Worm (Caenorhabditis elegans) whole organism, L4 larva: Measurements from ENCODE around the gene W03C9.6.

ENCODE experiments used
- D1046.2 ChIP-seq: fragments of 200-800 bp; sonication (Bioruptor generic); IDR thresholded peaks from 2 replicates; pipeline ENCODE4 v1.3.6; 2022; ENCODE audit warnings: missing genetic modification characterization, missing compliant biosample characterization
- F26F4.8 ChIP-seq: fragments of 200-800 bp; sonication (Bioruptor generic); conservative IDR thresholded peaks from 2 replicates; pipeline ENCODE4 v1.3.6; 2022; ENCODE audit warnings: missing genetic modification characterization, missing compliant biosample characterization
- F37D6.2 ChIP-seq: sonication (generic microtip); optimal IDR thresholded peaks from 2 replicates; lab custom pipeline; 2016; ENCODE audit warnings: mild to moderate bottlenecking, missing genetic modification characterization, missing compliant biosample characterization
- F44E2.7 ChIP-seq: fragments of 200-800 bp; sonication (Bioruptor generic); IDR thresholded peaks from 2 replicates; pipeline ENCODE4 v2.1.2; 2022; ENCODE audit warnings: missing genetic modification characterization, missing compliant biosample characterization
- R02D3.7 ChIP-seq: fragments of 150-350 bp; sonication (generic microtip); optimal IDR thresholded peaks from 3 replicates; lab custom pipeline; 2014; ENCODE audit warnings: missing biosample characterization, missing genetic modification characterization
- T20F7.1 ChIP-seq: fragments of 200-800 bp; sonication (Bioruptor generic); optimal IDR thresholded peaks from 2 replicates; lab custom pipeline; 2018; ENCODE audit warnings: mild to moderate bottlenecking, missing genetic modification characterization, missing compliant biosample characterization
- Y5F2A.4 ChIP-seq: fragments of 200-800 bp; sonication (Bioruptor generic); optimal IDR thresholded peaks from 2 replicates; lab custom pipeline; 2018; ENCODE audit warnings: mild to moderate bottlenecking, missing genetic modification characterization, missing compliant biosample characterization
- Y75B8A.6 ChIP-seq: fragments of 200-800 bp; sonication (Bioruptor generic); IDR thresholded peaks from 2 replicates; pipeline ENCODE4 v1.3.6; 2022; ENCODE audit warnings: missing genetic modification reagents, missing genetic modification characterization, missing compliant biosample characterization
- ZK337.2 ChIP-seq: fragments of 200-800 bp; sonication (Bioruptor generic); IDR thresholded peaks from 2 replicates; pipeline ENCODE4 v1.3.6; 2022; ENCODE audit warnings: missing genetic modification reagents, missing genetic modification characterization, missing compliant biosample characterization
- aha-1 ChIP-seq: fragments of 150-350 bp; peaks from one replicate; lab custom pipeline; 2014; ENCODE audit warnings: missing biosample characterization, missing genetic modification characterization
- aly-2 ChIP-seq: sonication (generic microtip); optimal IDR thresholded peaks from 2 replicates; lab custom pipeline; 2018; ENCODE audit warnings: missing biosample characterization, missing genetic modification characterization
- ama-1 ChIP-seq: fragments of 150-350 bp; optimal IDR thresholded peaks from 2 replicates; lab custom pipeline; 2014; ENCODE audit warnings: inconsistent platforms, mixed read lengths
- arid-1 ChIP-seq: fragments of 200-800 bp; sonication (Bioruptor generic); conservative IDR thresholded peaks from 2 replicates; pipeline ENCODE4 v1.3.6; 2022; ENCODE audit warnings: missing genetic modification reagents, missing genetic modification characterization, missing compliant biosample characterization
- ceh-20 ChIP-seq: fragments of 200-800 bp; sonication (Bioruptor generic); IDR thresholded peaks from 2 replicates; pipeline ENCODE4 v1.3.6; 2022; ENCODE audit warnings: missing genetic modification reagents, missing genetic modification characterization, missing compliant biosample characterization
- ceh-32 ChIP-seq: sonication (generic microtip); optimal IDR thresholded peaks from 2 replicates; lab custom pipeline; 2016; ENCODE audit warnings: mild to moderate bottlenecking, missing genetic modification characterization, missing compliant biosample characterization; ENCODE audit not compliant: poor library complexity
- ceh-44 ChIP-seq: fragments of 200-800 bp; sonication (Bioruptor generic); IDR thresholded peaks from 2 replicates; pipeline ENCODE4 v1.3.6; 2022; ENCODE audit warnings: missing genetic modification reagents, missing genetic modification characterization, missing compliant biosample characterization
- ceh-82 ChIP-seq: sonication (generic microtip); optimal IDR thresholded peaks from 2 replicates; lab custom pipeline; 2017; ENCODE audit warnings: missing biosample characterization, missing genetic modification characterization
- ces-1 ChIP-seq: fragments of 150-350 bp; sonication (generic microtip); optimal IDR thresholded peaks from 4 replicates; lab custom pipeline; 2014; ENCODE audit warnings: missing biosample characterization, missing genetic modification reagents, missing genetic modification characterization
- cey-2 ChIP-seq: sonication (generic microtip); optimal IDR thresholded peaks from 3 replicates; lab custom pipeline; 2017; ENCODE audit warnings: missing genetic modification characterization, mild to moderate bottlenecking, missing compliant biosample characterization, antibody characterized with exemption, borderline replicate concordance; ENCODE audit not compliant: insufficient read depth
- ctbp-1 ChIP-seq: fragments of 200-800 bp; sonication (Bioruptor generic); IDR thresholded peaks from 2 replicates; pipeline ENCODE4 v1.3.6; 2022; ENCODE audit warnings: missing genetic modification reagents, missing genetic modification characterization, missing compliant biosample characterization
- duxl-1 ChIP-seq: sonication (generic microtip); optimal IDR thresholded peaks from 2 replicates; lab custom pipeline; 2016; ENCODE audit warnings: mild to moderate bottlenecking, missing genetic modification characterization, moderate library complexity, missing compliant biosample characterization; ENCODE audit not compliant: poor library complexity
- egl-27 ChIP-seq: sonication (generic microtip); optimal IDR thresholded peaks from 3 replicates; lab custom pipeline; 2017; ENCODE audit warnings: missing biosample characterization, missing genetic modification reagents, missing genetic modification characterization
- egl-43 ChIP-seq: fragments of 200-800 bp; sonication (Bioruptor generic); IDR thresholded peaks from 2 replicates; pipeline ENCODE4 v1.3.6; 2022; ENCODE audit warnings: missing genetic modification reagents, missing genetic modification characterization, missing compliant biosample characterization
- gei-8 ChIP-seq: fragments of 200-800 bp; sonication (Bioruptor generic); optimal IDR thresholded peaks from 2 replicates; lab custom pipeline; 2018; ENCODE audit warnings: mild to moderate bottlenecking, missing genetic modification characterization, missing compliant biosample characterization
- hlh-11 ChIP-seq: fragments of 200-800 bp; sonication (Bioruptor generic); optimal IDR thresholded peaks from 2 replicates; lab custom pipeline; 2018; ENCODE audit warnings: mild to moderate bottlenecking, missing genetic modification characterization, missing compliant biosample characterization
- hlh-30 ChIP-seq: sonication (generic microtip); optimal IDR thresholded peaks from 2 replicates; lab custom pipeline; 2017; ENCODE audit warnings: antibody characterized with exemption, mild to moderate bottlenecking, missing genetic modification characterization, missing compliant biosample characterization; ENCODE audit not compliant: insufficient read depth
- lim-7 ChIP-seq: fragments of 200-800 bp; sonication (Bioruptor generic); IDR thresholded peaks from 2 replicates; pipeline ENCODE4 v1.3.6; 2022; ENCODE audit warnings: missing genetic modification characterization, missing compliant biosample characterization
- lin-13 ChIP-seq: fragments of 150-350 bp; optimal IDR thresholded peaks from 2 replicates; lab custom pipeline; 2014; ENCODE audit warnings: missing biosample characterization, missing genetic modification reagents, missing genetic modification characterization
- lin-15B ChIP-seq: fragments of 150-350 bp; sonication (generic microtip); optimal IDR thresholded peaks from 3 replicates; lab custom pipeline; 2014; ENCODE audit warnings: missing biosample characterization, missing genetic modification characterization
- lin-38 ChIP-seq: fragments of 200-800 bp; sonication (Bioruptor generic); IDR thresholded peaks from 2 replicates; pipeline ENCODE4 v1.3.6; 2022; ENCODE audit warnings: missing genetic modification reagents, missing genetic modification characterization, missing compliant biosample characterization
- lin-39 ChIP-seq: fragments of 150-350 bp; optimal IDR thresholded peaks from 2 replicates; lab custom pipeline; 2014; ENCODE audit warnings: missing biosample characterization, missing genetic modification reagents, missing genetic modification characterization
- lsy-2 ChIP-seq, 2 experiments: fragments of 150-350 bp in 1 of 2; sonication (generic microtip) in 1 of 2; optimal IDR thresholded peaks; 2 replicates each; lab custom pipeline; 2014 to 2017; ENCODE audit warnings: missing biosample characterization in 2 of 2, missing genetic modification characterization in 2 of 2
- mep-1 ChIP-seq: fragments of 150-350 bp; sonication (generic microtip); optimal IDR thresholded peaks from 3 replicates; lab custom pipeline; 2014; ENCODE audit warnings: missing biosample characterization, missing genetic modification characterization
- mxl-2 ChIP-seq: fragments of 200-800 bp; sonication (Bioruptor generic); conservative IDR thresholded peaks from 2 replicates; pipeline ENCODE4 v1.3.6; 2022; ENCODE audit warnings: missing genetic modification reagents, missing genetic modification characterization, missing compliant biosample characterization
- nhr-10 ChIP-seq: fragments of 150-350 bp; optimal IDR thresholded peaks from 2 replicates; lab custom pipeline; 2014; ENCODE audit warnings: missing biosample characterization, missing genetic modification characterization
- nhr-102 ChIP-seq: sonication (generic microtip); optimal IDR thresholded peaks from 2 replicates; lab custom pipeline; 2016; ENCODE audit warnings: mild to moderate bottlenecking, missing genetic modification characterization, moderate library complexity, missing compliant biosample characterization
- nhr-11 ChIP-seq: fragments of 150-350 bp; optimal IDR thresholded peaks from 2 replicates; lab custom pipeline; 2014; ENCODE audit warnings: missing biosample characterization, missing genetic modification characterization
- nhr-28 ChIP-seq: fragments of 150-350 bp; optimal IDR thresholded peaks from 2 replicates; lab custom pipeline; 2014; ENCODE audit warnings: missing biosample characterization, missing genetic modification characterization
- nhr-41 ChIP-seq: fragments of 200-800 bp; sonication (Bioruptor generic); IDR thresholded peaks from 2 replicates; pipeline ENCODE4 v1.3.6; 2022; ENCODE audit warnings: missing genetic modification reagents, missing genetic modification characterization, missing compliant biosample characterization
- nhr-42 ChIP-seq: fragments of 200-800 bp; sonication (Bioruptor generic); IDR thresholded peaks from 2 replicates; pipeline ENCODE4 v1.3.6; 2022; ENCODE audit warnings: missing genetic modification characterization, missing compliant biosample characterization
- nhr-48 ChIP-seq: sonication (generic microtip); optimal IDR thresholded peaks from 2 replicates; lab custom pipeline; 2016; ENCODE audit warnings: mild to moderate bottlenecking, missing genetic modification characterization, missing compliant biosample characterization
- nhr-6 ChIP-seq: fragments of 150-350 bp; optimal IDR thresholded peaks from 2 replicates; lab custom pipeline; 2014; ENCODE audit warnings: missing biosample characterization, missing genetic modification characterization
- nhr-76 ChIP-seq: fragments of 150-350 bp; optimal IDR thresholded peaks from 2 replicates; lab custom pipeline; 2014; ENCODE audit warnings: missing biosample characterization, missing genetic modification characterization
- nhr-77 ChIP-seq: fragments of 150-350 bp; optimal IDR thresholded peaks from 2 replicates; lab custom pipeline; 2014; ENCODE audit warnings: missing biosample characterization, missing genetic modification characterization
- snpc-1.2 ChIP-seq: fragments of 200-800 bp; sonication (Bioruptor generic); IDR thresholded peaks from 2 replicates; pipeline ENCODE4 v1.3.6; 2022; ENCODE audit warnings: missing genetic modification reagents, missing genetic modification characterization, missing compliant biosample characterization
- tag-97 ChIP-seq: fragments of 200-800 bp; sonication (Bioruptor generic); IDR thresholded peaks from 2 replicates; pipeline ENCODE4 v1.3.6; 2022; ENCODE audit warnings: missing genetic modification characterization, missing compliant biosample characterization
- unc-130 ChIP-seq: sonication (generic microtip); optimal IDR thresholded peaks from 2 replicates; lab custom pipeline; 2016; ENCODE audit warnings: missing genetic modification reagents, missing genetic modification characterization, missing compliant biosample characterization
- unc-62 ChIP-seq, 3 experiments: fragments of 150-350 bp in 1 of 3; sonication (generic microtip); optimal IDR thresholded peaks in 2 of 3; peaks in 1 of 3; 1 replicate in 1 of 3; 2 replicates in 2 of 3; lab custom pipeline; 2014 to 2017; ENCODE audit warnings: missing biosample characterization in 3 of 3, missing genetic modification characterization in 3 of 3, missing genetic modification reagents in 3 of 3, missing genotype in 1 of 3
- zfp-2 ChIP-seq: sonication (generic microtip); optimal IDR thresholded peaks from 2 replicates; lab custom pipeline; 2016; ENCODE audit warnings: mild to moderate bottlenecking, missing genetic modification characterization, missing compliant biosample characterization
- zfp-3 ChIP-seq: fragments of 200-800 bp; sonication (Bioruptor generic); conservative IDR thresholded peaks from 2 replicates; pipeline ENCODE4 v1.3.6; 2022; ENCODE audit warnings: missing genetic modification reagents, missing genetic modification characterization, missing compliant biosample characterization
- ztf-11 ChIP-seq: fragments of 150-350 bp; optimal IDR thresholded peaks from 2 replicates; lab custom pipeline; 2014; ENCODE audit warnings: missing biosample characterization, missing genetic modification characterization
- ztf-7 ChIP-seq: fragments of 150-350 bp; optimal IDR thresholded peaks from 2 replicates; lab custom pipeline; 2014; ENCODE audit warnings: missing biosample characterization, missing genetic modification characterization

W03C9.6 gene

ce11 chrII:12006575-12007098, 52.3 kb downstream of the W03C9.6 start, which contains the start of gene mcm-2 (continued):
- peak; percentile 89 for TF ChIP-seq unc-130 (GFP tag; lab: Kevin White, UChicago)
- no peak for TF ChIP-seq ceh-44 (GFP tag; lab: Robert Waterston, UW)
- TF ChIP-seq lin-15B (tag; lab: Kevin White, UChicago), result no peak
- TF ChIP-seq cey-2 (tag; lab: Kevin White, UChicago), result no peak
- TF ChIP-seq Y75B8A.6 (GFP tag; lab: Robert Waterston, UW), result no peak
- TF ChIP-seq zfp-2 (tag; lab: Kevin White, UChicago), result no peak
- TF ChIP-seq nhr-28 (tag; lab: Kevin White, UChicago), result peak; percentile 29
- TF ChIP-seq snpc-1.2 (GFP tag; lab: Robert Waterston, UW), result 0 out of 2 replicates have a peak, but pooled peaks have one; percentile 41
- TF ChIP-seq ceh-20, result no peak
- TF ChIP-seq lin-13 (GFP tag; lab: Kevin White, UChicago), result peak; percentile 52
- peak; percentile 91 for TF ChIP-seq aha-1 (tag; lab: Kevin White, UChicago)
- TF ChIP-seq hlh-30, result peak; percentile 45
- TF ChIP-seq ama-1 (lab: Kevin White, UChicago), result no peak
- no peak for TF ChIP-seq ztf-11
- TF ChIP-seq lim-7 (GFP tag; lab: Robert Waterston, UW), result no peak
- TF ChIP-seq ZK337.2 (GFP tag; lab: Robert Waterston, UW), result no peak
- no peak for TF ChIP-seq lsy-2 (tag; optimal IDR thresholded peaks at IDR 0.05; lab: Kevin White, UChicago)
- TF ChIP-seq nhr-6 (tag; lab: Kevin White, UChicago), result no peak
- no peak for TF ChIP-seq Y5F2A.4 (GFP tag; lab: Kevin White, UChicago)
- no peak for TF ChIP-seq gei-8 (GFP tag; lab: Kevin White, UChicago)
- no peak for TF ChIP-seq mep-1 (tag; lab: Kevin White, UChicago)
- no peak for TF ChIP-seq zfp-3
- TF ChIP-seq ces-1 (GFP tag; lab: Kevin White, UChicago), result no peak
- no peak for TF ChIP-seq mxl-2 (GFP tag; lab: Robert Waterston, UW)
- no peak for TF ChIP-seq F26F4.8
- TF ChIP-seq nhr-76, result no peak
- TF ChIP-seq nhr-48 (tag; lab: Kevin White, UChicago), result no peak
- TF ChIP-seq aly-2, result no peak
- no peak for TF ChIP-seq duxl-1 (tag; lab: Kevin White, UChicago)
- no peak for TF ChIP-seq ceh-32
- no peak for TF ChIP-seq ceh-82 (tag; lab: Kevin White, UChicago)
- no peak for TF ChIP-seq nhr-102 (tag; lab: Kevin White, UChicago)
- peak; percentile 99 for TF ChIP-seq lin-38 (GFP tag; lab: Robert Waterston, UW)
- no peak for TF ChIP-seq arid-1 (GFP tag; lab: Robert Waterston, UW)
- TF ChIP-seq nhr-41 (GFP tag; lab: Robert Waterston, UW), result no peak
- TF ChIP-seq egl-27 (tag; lab: Kevin White, UChicago), result no peak
- no peak for TF ChIP-seq F37D6.2 (tag; lab: Kevin White, UChicago)
- TF ChIP-seq F44E2.7 (GFP tag; lab: Robert Waterston, UW), result no peak
- peak; percentile 44 for TF ChIP-seq nhr-77 (tag; lab: Kevin White, UChicago)
- no peak for TF ChIP-seq unc-62 (GFP tag; optimal IDR thresholded peaks at IDR 0.05 in 1 of 2; lab: Kevin White, UChicago)
- TF ChIP-seq unc-62 (tag; optimal IDR thresholded peaks at IDR 0.05; lab: Kevin White, UChicago), result no peak
- no peak for TF ChIP-seq ctbp-1 (GFP tag; lab: Robert Waterston, UW)
- no peak for TF ChIP-seq T20F7.1 (GFP tag; lab: Kevin White, UChicago)
- no peak for TF ChIP-seq ztf-7 (tag; lab: Kevin White, UChicago)
- no peak for TF ChIP-seq lin-39 (tag; lab: Kevin White, UChicago)
- no peak for TF ChIP-seq R02D3.7
- TF ChIP-seq nhr-42, result no peak
- no peak for TF ChIP-seq egl-43 (GFP tag; lab: Robert Waterston, UW)
- peak; percentile 29 for TF ChIP-seq nhr-11
- no peak for TF ChIP-seq hlh-11 (tag; lab: Kevin White, UChicago)
- no peak for TF ChIP-seq D1046.2 (GFP tag; lab: Robert Waterston, UW)
- TF ChIP-seq nhr-10 (tag; lab: Kevin White, UChicago), result no peak
- no peak for TF ChIP-seq tag-97 (GFP tag; lab: Robert Waterston, UW)
